Worm (Caenorhabditis elegans): ENCODE data around the gene let-92.
A peak's percentile ranks its signal among the peaks of the same experiment; 100 is the strongest.

let-92 gene

DNA sequence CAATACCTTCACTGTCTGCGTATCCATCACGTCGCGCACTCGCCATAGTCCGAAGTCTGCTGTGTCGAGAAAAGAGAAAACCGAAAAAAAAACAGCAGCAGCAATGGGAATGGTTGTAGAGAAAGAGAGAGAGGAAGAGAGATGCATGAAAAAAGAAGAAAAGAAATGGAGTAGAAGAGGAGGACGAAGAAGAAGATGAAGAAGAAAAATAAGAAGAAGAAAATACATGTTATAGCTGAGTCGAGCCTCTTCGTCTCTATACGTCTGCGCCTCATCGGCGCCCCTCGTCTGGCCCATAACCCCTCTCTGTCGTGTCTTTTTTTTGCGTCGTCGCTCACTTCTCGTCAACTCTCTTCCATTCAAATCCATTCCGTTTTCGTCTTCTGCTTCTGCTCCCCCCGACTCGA lies 48.5 kb upstream of the let-92 start (continued):
- TF ChIP-seq Y95B8A.8 (GFP tag; IDR thresholded peaks at IDR 0.05) (no peak), madf-6 (GFP tag; IDR thresholded peaks at IDR 0.05) (no peak), lin-26 (GFP tag; IDR thresholded peaks at IDR 0.05) (peak; percentile 69; the same call in 1 of the 2 replicates), snpc-1.3 (tag; optimal IDR thresholded peaks at IDR 0.05; ENCODE audit: insufficient read depth) (no peak), ceh-91 (GFP tag; IDR thresholded peaks at IDR 0.05) (no peak), F22D6.2 (tag; optimal IDR thresholded peaks at IDR 0.05) (no peak), nhr-90 (tag; optimal IDR thresholded peaks at IDR 0.05) (no peak), hlh-26 (GFP tag; conservative IDR thresholded peaks at IDR 0.05) (no peak), Y67H2A.10 (GFP tag; conservative IDR thresholded peaks at IDR 0.05) (no peak), egl-18 (GFP tag; IDR thresholded peaks at IDR 0.05) (no peak), F10E7.11 (tag; optimal IDR thresholded peaks at IDR 0.05) (no peak), sdz-38 (tag; optimal IDR thresholded peaks at IDR 0.05) (no peak), pbrm-1 (GFP tag; IDR thresholded peaks at IDR 0.05) (0 out of 2 replicates have a peak, but pooled peaks have one; percentile 16), T07F8.4 (tag; optimal IDR thresholded peaks at IDR 0.05) (no peak), ceh-79 (tag; optimal IDR thresholded peaks at IDR 0.05) (no peak), gei-17 (GFP tag; optimal IDR thresholded peaks at IDR 0.05) (no peak), ceh-27 (GFP tag; optimal IDR thresholded peaks at IDR 0.05) (peak; percentile 49), hmg-1.2 (GFP tag; IDR thresholded peaks at IDR 0.05) (peak; percentile 65; the same call in 1 of the 2 replicates), lin-54 (GFP tag; optimal IDR thresholded peaks at IDR 0.05) (no peak), B0261.1 (tag; optimal IDR thresholded peaks at IDR 0.05) (no peak), akir-1 (GFP tag; optimal IDR thresholded peaks at IDR 0.05) (no peak), F55B11.4 (tag; optimal IDR thresholded peaks at IDR 0.05; ENCODE audit: borderline replicate concordance, insufficient read depth) (no peak), ceh-40 (GFP tag; IDR thresholded peaks at IDR 0.05) (no peak), nhr-80 (tag; optimal IDR thresholded peaks at IDR 0.05) (peak; percentile 21), madf-10 (tag; optimal IDR thresholded peaks at IDR 0.05) (peak; percentile 40), attf-3 (GFP tag; conservative IDR thresholded peaks at IDR 0.05) (no peak), efl-1 (GFP tag; optimal IDR thresholded peaks at IDR 0.05) (no peak), mes-4 (tag; optimal IDR thresholded peaks at IDR 0.05) (no peak), ztf-26 (tag; optimal IDR thresholded peaks at IDR 0.05) (peak; percentile 49), lin-40 (tag; optimal IDR thresholded peaks at IDR 0.05) (peak; percentile 74), C06A6.2 (GFP tag; conservative IDR thresholded peaks at IDR 0.05) (0 out of 2 replicates have a peak, but pooled peaks have one; percentile 15), mcd-1 (GFP tag; IDR thresholded peaks at IDR 0.05) (no peak; the same call in 1 of the 2 replicates), Y53F4B.3 (GFP tag; IDR thresholded peaks at IDR 0.05) (no peak), F57A8.1 (GFP tag; optimal IDR thresholded peaks at IDR 0.05) (no peak), attf-6 (GFP tag; IDR thresholded peaks at IDR 0.05) (no peak), sea-2 (GFP tag; IDR thresholded peaks at IDR 0.05) (no peak), him-1 (tag; optimal IDR thresholded peaks at IDR 0.05) (no peak), pha-4 (tag; optimal IDR thresholded peaks at IDR 0.05) (no peak), let-526 (GFP tag; IDR thresholded peaks at IDR 0.05) (no peak), F37B4.10 (GFP tag; IDR thresholded peaks at IDR 0.05) (no peak), ets-4 (GFP tag; optimal IDR thresholded peaks at IDR 0.05) (no peak), nhr-120 (GFP tag; IDR thresholded peaks at IDR 0.05) (no peak), K12H6.12 (tag; optimal IDR thresholded peaks at IDR 0.05) (peak; percentile 69), hsf-1 (GFP tag; IDR thresholded peaks at IDR 0.05) (no peak), bed-1 (GFP tag; IDR thresholded peaks at IDR 0.05) (no peak), bed-2 (GFP tag; IDR thresholded peaks at IDR 0.05) (no peak), mel-28 (tag; optimal IDR thresholded peaks at IDR 0.05; ENCODE audit: borderline replicate concordance) (no peak), ZK185.1 (tag; optimal IDR thresholded peaks at IDR 0.05; ENCODE audit: poor library complexity, severe bottlenecking) (peak; percentile 40), nhr-179 (tag; optimal IDR thresholded peaks at IDR 0.05) (no peak), egl-44 (GFP tag; IDR thresholded peaks at IDR 0.05) (0 out of 2 replicates have a peak, but pooled peaks have one; percentile 27)

Data from whole organism, young adult.